Fruit fly (Drosophila melanogaster) whole organism, pupa: ENCODE measurements around the gene HIP.

Experiments used
- CG10348 ChIP-seq: fragments of 200-800 bp; sonication (Bioruptor generic); IDR thresholded peaks from 2 replicates; pipeline ENCODE4 v1.3.6; 2022; ENCODE audit warnings: missing biosample characterization, missing genetic modification characterization
- CG12605 ChIP-seq: fragments of 200-800 bp; sonication (Bioruptor generic); IDR thresholded peaks from 2 replicates; pipeline ENCODE4 v1.3.6; 2022; ENCODE audit warnings: missing biosample characterization, missing genetic modification characterization
- CG13204 ChIP-seq: fragments of 200-800 bp; sonication (Bioruptor generic); optimal IDR thresholded peaks from 2 replicates; lab custom pipeline; 2018; ENCODE audit warnings: missing biosample characterization, mild to moderate bottlenecking, missing genetic modification characterization, moderate library complexity
- CG14655 ChIP-seq: fragments of 200-800 bp; sonication (Bioruptor generic); optimal IDR thresholded peaks from 3 replicates; lab custom pipeline; 2017; ENCODE audit warnings: mild to moderate bottlenecking, missing biosample characterization, missing genetic modification reagents, missing genetic modification characterization
- CG15710 ChIP-seq: fragments of 200-800 bp; sonication (Bioruptor generic); optimal IDR thresholded peaks from 2 replicates; lab custom pipeline; 2018; ENCODE audit warnings: missing biosample characterization, mild to moderate bottlenecking, missing genetic modification characterization, moderate library complexity
- CG17806 ChIP-seq: fragments of 200-800 bp; sonication (Bioruptor generic); optimal IDR thresholded peaks from 2 replicates; lab custom pipeline; 2018; ENCODE audit warnings: missing biosample characterization, mild to moderate bottlenecking, missing genetic modification characterization, moderate library complexity
- CG32121 ChIP-seq: fragments of 200-800 bp; sonication (Bioruptor generic); IDR thresholded peaks from 2 replicates; pipeline ENCODE4 v1.3.6; 2022; ENCODE audit warnings: missing biosample characterization, missing genetic modification characterization
- CG34367 ChIP-seq: fragments of 200-800 bp; sonication (Bioruptor generic); optimal IDR thresholded peaks from 2 replicates; lab custom pipeline; 2018; ENCODE audit warnings: missing biosample characterization, mild to moderate bottlenecking, missing genetic modification characterization
- CG4496 ChIP-seq: fragments of 200-800 bp; sonication (Bioruptor generic); IDR thresholded peaks from 3 replicates; pipeline ENCODE4 v1.3.6; 2022; ENCODE audit warnings: missing biosample characterization, missing genetic modification characterization
- CG8159 ChIP-seq: fragments of 200-800 bp; sonication (Bioruptor generic); optimal IDR thresholded peaks from 3 replicates; lab custom pipeline; 2018; ENCODE audit warnings: missing biosample characterization, mild to moderate bottlenecking, missing genetic modification characterization, moderate library complexity
- CG8301 ChIP-seq: fragments of 200-800 bp; sonication (Bioruptor generic); optimal IDR thresholded peaks from 2 replicates; lab custom pipeline; 2018; ENCODE audit warnings: missing biosample characterization, mild to moderate bottlenecking, missing genetic modification characterization
- CG9948 ChIP-seq: fragments of 200-800 bp; sonication (Bioruptor generic); optimal IDR thresholded peaks from 2 replicates; lab custom pipeline; 2018; ENCODE audit warnings: missing biosample characterization, mild to moderate bottlenecking, missing genetic modification characterization, moderate library complexity
- D1 ChIP-seq: fragments of 200-800 bp; sonication (Bioruptor generic); optimal IDR thresholded peaks from 2 replicates; lab custom pipeline; 2018; ENCODE audit warnings: missing biosample characterization, mild to moderate bottlenecking, missing genetic modification characterization, moderate library complexity
- EcR ChIP-seq: fragments of 200-800 bp; sonication (Bioruptor generic); optimal IDR thresholded peaks from 3 replicates; lab custom pipeline; 2019; ENCODE audit warnings: missing biosample characterization, missing genetic modification characterization, mild to moderate bottlenecking, moderate library complexity, missing genetic modification reagents
- Ets98B ChIP-seq: fragments of 200-800 bp; sonication (Bioruptor generic); IDR thresholded peaks from 2 replicates; pipeline ENCODE4 v1.3.6; 2022; ENCODE audit warnings: missing biosample characterization, missing genetic modification characterization
- Pif1A ChIP-seq: fragments of 200-800 bp; sonication (Bioruptor generic); optimal IDR thresholded peaks from 3 replicates; lab custom pipeline; 2016; ENCODE audit warnings: missing biosample characterization, missing genetic modification characterization
- Pif1B ChIP-seq: fragments of 200-800 bp; sonication (Bioruptor generic); optimal IDR thresholded peaks from 3 replicates; lab custom pipeline; 2016; ENCODE audit warnings: missing biosample characterization, missing genetic modification characterization
- Snoo ChIP-seq: fragments of 200-800 bp; sonication (Bioruptor generic); optimal IDR thresholded peaks from 3 replicates; lab custom pipeline; 2017; ENCODE audit warnings: missing biosample characterization, mild to moderate bottlenecking, missing genetic modification characterization, inconsistent platforms
- fd96Ca ChIP-seq: fragments of 200-800 bp; sonication (Bioruptor generic); IDR thresholded peaks from 3 replicates; pipeline ENCODE4 v1.3.6; 2022; ENCODE audit warnings: missing biosample characterization, missing genetic modification characterization
- gl ChIP-seq: fragments of 200-800 bp; sonication (Bioruptor generic); optimal IDR thresholded peaks from 2 replicates; lab custom pipeline; 2018; ENCODE audit warnings: missing biosample characterization, mild to moderate bottlenecking, missing genetic modification characterization
- rn ChIP-seq: fragments of 200-800 bp; sonication (Bioruptor generic); IDR thresholded peaks from 2 replicates; pipeline ENCODE4 v1.3.6; 2022; ENCODE audit warnings: missing biosample characterization, missing genetic modification characterization

Gene HIP

dm6 chrX:3767085-3767484 lies 31.9 kb upstream of the HIP start:
- TF ChIP-seq Ets98B (GFP tag; lab: Robert Waterston, UW) (no peak), Snoo (no peak), CG8301 (tag; lab: Kevin White, UChicago) (no peak), EcR (GFP tag; lab: Kevin White, UChicago) (no peak), CG9948 (tag; lab: Kevin White, UChicago) (no peak), gl (tag; lab: Kevin White, UChicago) (no peak), CG14655 (no peak)

dm6 chrX:3768202-3768601 lies 30.7 kb upstream of the HIP start:
- TF ChIP-seq CG8159 (tag; lab: Kevin White, UChicago) (peak; percentile 40), Pif1A (GFP tag; lab: Kevin White, UChicago) (peak; percentile 41), EcR (GFP tag; lab: Kevin White, UChicago) (no peak), CG8301 (tag; lab: Kevin White, UChicago) (no peak), CG10348 (GFP tag; lab: Robert Waterston, UW) (no peak), rn (GFP tag; lab: Robert Waterston, UW) (no peak), gl (tag; lab: Kevin White, UChicago) (no peak), Ets98B (GFP tag; lab: Robert Waterston, UW) (no peak; the same call in 1 of the 2 replicates), CG4496 (GFP tag; lab: Robert Waterston, UW) (0 out of 3 replicates have a peak, but pooled peaks have one; percentile 42), CG13204 (no peak), CG17806 (tag; lab: Kevin White, UChicago) (peak; percentile 38), CG32121 (GFP tag; lab: Robert Waterston, UW) (peak; percentile 37; the same call in 1 of the 2 replicates), Pif1B (GFP tag; lab: Kevin White, UChicago) (peak; percentile 15), CG12605 (GFP tag; lab: Robert Waterston, UW) (no peak), CG15710 (peak; percentile 19), Snoo (no peak), D1 (no peak), CG34367 (tag; lab: Kevin White, UChicago) (no peak), CG9948 (tag; lab: Kevin White, UChicago) (peak; percentile 24), CG14655 (peak; percentile 21), fd96Ca (GFP tag; lab: Robert Waterston, UW) (no peak)
- TF ChIP-seq, all 21 proteins: peak for 9

- TF ChIP-seq CG9948 (tag; lab: Kevin White, UChicago) (no peak), Pif1B (GFP tag; lab: Kevin White, UChicago) (no peak), CG8159 (tag; lab: Kevin White, UChicago) (no peak), CG13204 (no peak), D1 (no peak), CG14655 (no peak), rn (GFP tag; lab: Robert Waterston, UW) (no peak), CG34367 (tag; lab: Kevin White, UChicago) (no peak), CG17806 (tag; lab: Kevin White, UChicago) (no peak), gl (tag; lab: Kevin White, UChicago) (no peak), CG12605 (GFP tag; lab: Robert Waterston, UW) (no peak), Ets98B (GFP tag; lab: Robert Waterston, UW) (no peak), fd96Ca (GFP tag; lab: Robert Waterston, UW) (no peak), CG8301 (tag; lab: Kevin White, UChicago) (no peak), EcR (GFP tag; lab: Kevin White, UChicago) (no peak), CG4496 (GFP tag; lab: Robert Waterston, UW) (no peak), CG15710 (no peak), CG32121 (GFP tag; lab: Robert Waterston, UW) (no peak), Pif1A (GFP tag; lab: Kevin White, UChicago) (no peak)
These were observed 26.5 kb upstream of the HIP start for dm6 chrX:3772434-3772810.

DNA sequence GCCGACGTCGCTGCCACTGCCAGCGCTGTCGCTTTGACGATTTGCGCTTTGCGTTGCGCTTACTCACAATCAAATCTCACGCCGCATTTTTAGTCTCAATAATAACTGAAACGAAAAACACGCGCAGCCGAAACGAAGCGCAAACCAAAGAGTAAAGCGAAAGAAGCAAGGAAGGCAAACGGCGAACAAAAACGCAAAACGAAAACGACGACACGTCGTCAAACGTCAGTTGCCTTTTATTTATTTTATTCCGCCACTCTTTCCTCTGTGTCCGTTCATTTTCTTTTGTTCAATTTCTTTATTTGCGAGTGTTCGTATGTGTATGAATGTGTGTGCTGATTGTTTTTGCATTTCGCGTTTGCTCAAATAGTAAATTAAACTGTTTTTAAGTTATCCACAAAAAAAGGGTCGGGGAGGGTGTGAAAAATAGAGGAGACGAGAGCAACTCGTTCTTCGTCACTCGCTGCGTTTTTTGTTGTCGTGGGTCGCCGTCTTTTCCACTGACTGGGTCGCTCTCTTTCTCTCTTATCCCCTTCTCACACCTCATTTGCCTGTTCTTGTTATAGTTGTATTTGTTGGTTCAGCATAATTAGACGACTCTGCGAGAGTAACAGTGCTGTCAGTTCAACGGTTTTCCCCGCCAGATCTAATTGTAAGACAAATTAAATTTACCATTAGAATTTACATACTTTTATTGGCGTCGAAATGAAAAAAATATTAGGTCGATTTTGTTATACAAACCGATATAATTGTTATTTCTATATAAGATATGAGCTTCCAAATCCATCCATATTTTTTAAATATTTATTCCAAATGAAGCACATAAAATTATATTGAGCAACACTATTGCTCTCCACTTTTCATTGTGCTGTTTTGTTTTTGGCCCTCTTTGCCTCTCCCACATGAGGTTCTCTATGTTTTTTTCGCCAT lies 25.9 kb upstream of the HIP start:
- TF ChIP-seq CG14655, result peak; percentile 73
- TF ChIP-seq Snoo, result no peak
- TF ChIP-seq rn (GFP tag; lab: Robert Waterston, UW), result no peak
- no peak for TF ChIP-seq gl (tag; lab: Kevin White, UChicago)
- peak; percentile 27 for TF ChIP-seq CG8159 (tag; lab: Kevin White, UChicago)
- TF ChIP-seq CG8301 (tag; lab: Kevin White, UChicago), result peak; percentile 62
- TF ChIP-seq CG4496 (GFP tag; lab: Robert Waterston, UW), result peak; percentile 52; the same call in 2 of the 3 replicates
- no peak for TF ChIP-seq D1
- no peak for TF ChIP-seq CG9948 (tag; lab: Kevin White, UChicago)
- no peak for TF ChIP-seq CG10348 (GFP tag; lab: Robert Waterston, UW)
- TF ChIP-seq EcR (GFP tag; lab: Kevin White, UChicago), result peak; percentile 54
- peak; percentile 37 for TF ChIP-seq Pif1A (GFP tag; lab: Kevin White, UChicago)
- TF ChIP-seq CG15710, result peak; percentile 14
- peak; percentile 33 for TF ChIP-seq CG34367 (tag; lab: Kevin White, UChicago)
- TF ChIP-seq CG13204, result no peak
- TF ChIP-seq CG12605 (GFP tag; lab: Robert Waterston, UW), result 0 out of 2 replicates have a peak, but pooled peaks have one; percentile 47
- no peak for TF ChIP-seq fd96Ca (GFP tag; lab: Robert Waterston, UW)
- TF ChIP-seq CG17806 (tag; lab: Kevin White, UChicago), result no peak
- TF ChIP-seq Pif1B (GFP tag; lab: Kevin White, UChicago), result no peak
- TF ChIP-seq Ets98B (GFP tag; lab: Robert Waterston, UW), result peak; percentile 50
- TF ChIP-seq CG32121 (GFP tag; lab: Robert Waterston, UW), result peak; percentile 69

DNA sequence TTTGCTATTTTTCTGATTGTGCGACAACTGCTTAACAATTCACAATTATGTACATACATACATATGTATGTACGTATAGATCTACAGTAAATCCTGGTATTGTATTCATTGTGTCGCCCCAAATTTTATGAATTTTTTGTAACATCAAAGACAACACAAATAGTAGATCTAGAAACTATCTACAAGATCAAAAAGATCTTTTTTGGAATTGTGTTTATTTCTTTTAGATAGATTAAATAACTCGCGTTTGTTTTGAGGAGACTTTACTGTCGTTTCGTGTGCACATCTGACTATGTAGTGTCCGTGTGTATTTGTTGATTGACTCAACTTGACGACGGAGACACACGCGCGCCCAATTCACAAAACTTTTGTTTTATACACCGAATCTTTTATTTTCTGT lies 24.7 kb upstream of the HIP start:
- TF ChIP-seq CG17806 (tag; lab: Kevin White, UChicago) (peak; percentile 61), CG15710 (peak; percentile 71), Snoo (peak; percentile 41), CG12605 (GFP tag; lab: Robert Waterston, UW) (peak; percentile 83), D1 (no peak), CG9948 (tag; lab: Kevin White, UChicago) (peak; percentile 58), EcR (GFP tag; lab: Kevin White, UChicago) (no peak), CG10348 (GFP tag; lab: Robert Waterston, UW) (peak; percentile 74), Pif1A (GFP tag; lab: Kevin White, UChicago) (peak; percentile 58), Pif1B (GFP tag; lab: Kevin White, UChicago) (peak; percentile 58), Ets98B (GFP tag; lab: Robert Waterston, UW) (peak; percentile 95), gl (tag; lab: Kevin White, UChicago) (no peak), CG4496 (GFP tag; lab: Robert Waterston, UW) (peak; percentile 95), rn (GFP tag; lab: Robert Waterston, UW) (peak; percentile 76), fd96Ca (GFP tag; lab: Robert Waterston, UW) (peak; percentile 58; the same call in 1 of the 3 replicates), CG8159 (tag; lab: Kevin White, UChicago) (peak; percentile 74), CG34367 (tag; lab: Kevin White, UChicago) (peak; percentile 62), CG14655 (peak; percentile 66), CG13204 (no peak), CG32121 (GFP tag; lab: Robert Waterston, UW) (peak; percentile 96), CG8301 (tag; lab: Kevin White, UChicago) (peak; percentile 69)
- TF ChIP-seq, all 21 proteins: peak for 17
